Worm (Caenorhabditis elegans): Measurements from ENCODE around the gene T05C12.4.

DNA sequence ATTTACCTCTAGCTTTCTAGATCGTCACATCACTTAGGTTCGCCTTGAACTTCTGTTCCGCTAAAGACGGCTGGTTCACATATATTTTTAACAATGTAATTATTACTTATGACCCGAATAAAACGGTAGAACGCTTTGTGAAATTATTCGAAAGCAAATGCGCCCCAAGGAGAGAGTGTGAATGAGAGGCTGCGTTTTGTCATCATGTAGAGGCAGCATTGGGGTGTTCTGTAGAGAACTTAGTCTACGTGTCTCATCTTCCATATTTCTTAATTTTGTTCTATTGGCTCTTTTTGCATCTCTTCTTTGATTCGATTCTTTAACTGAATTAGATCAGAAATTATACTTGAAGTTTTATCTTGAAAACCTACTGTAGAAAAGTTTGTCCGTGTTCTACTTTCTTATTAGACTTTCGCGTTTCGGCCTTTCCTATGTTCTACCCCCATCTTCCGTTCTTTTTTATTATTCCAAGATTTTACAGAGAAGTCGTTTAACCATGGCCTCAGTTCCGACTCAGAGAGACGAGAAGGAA, 42.1 kb downstream of the T05C12.4 start, which contains the start of gene cdc-48.2:
- no peak for TF ChIP-seq K09A11.1 (tag; optimal IDR thresholded peaks at IDR 0.05; ENCODE audit: insufficient read depth)
- no peak for TF ChIP-seq Y22D7AL.16 (tag; optimal IDR thresholded peaks at IDR 0.05)
- no peak for TF ChIP-seq ceh-30 (tag; optimal IDR thresholded peaks at IDR 0.05)
- TF ChIP-seq nhr-11 (tag; optimal IDR thresholded peaks at IDR 0.05): no peak
- TF ChIP-seq dmd-4 (tag; optimal IDR thresholded peaks at IDR 0.05; ENCODE audit: borderline replicate concordance): no peak
- no peak for TF ChIP-seq lin-11 (tag; optimal IDR thresholded peaks at IDR 0.05)
- no peak for TF ChIP-seq elt-4 (tag; optimal IDR thresholded peaks at IDR 0.05)
- TF ChIP-seq ama-1 (optimal IDR thresholded peaks at IDR 0.05): no peak
- TF ChIP-seq zip-5 (tag; optimal IDR thresholded peaks at IDR 0.05): no peak
- no peak for TF ChIP-seq hlh-15 (tag; optimal IDR thresholded peaks at IDR 0.05)
- no peak for TF ChIP-seq pax-1 (tag; optimal IDR thresholded peaks at IDR 0.05)
- TF ChIP-seq pqm-1 (tag; optimal IDR thresholded peaks at IDR 0.05): no peak

Measured in whole organism, late embryonic.